Worm (Caenorhabditis elegans) whole organism, late embryonic: ENCODE results near the gene spr-1.

ENCODE experiments used
- F13H6.1 ChIP-seq: sonication (generic microtip); optimal IDR thresholded peaks from 2 replicates; lab custom pipeline; 2016; ENCODE audit warnings: missing genetic modification characterization, missing compliant biosample characterization
- ama-1 ChIP-seq: fragments of 150-350 bp; optimal IDR thresholded peaks from 2 replicates; lab custom pipeline; 2014
- ceh-31 ChIP-seq: sonication (generic microtip); optimal IDR thresholded peaks from 2 replicates; lab custom pipeline; 2016; ENCODE audit warnings: missing genetic modification characterization, missing compliant biosample characterization
- dve-1 ChIP-seq: sonication (generic microtip); optimal IDR thresholded peaks from 2 replicates; lab custom pipeline; 2017; ENCODE audit warnings: antibody characterized with exemption, mild to moderate bottlenecking, missing genetic modification characterization, missing compliant biosample characterization
- elt-4 ChIP-seq: sonication (generic microtip); optimal IDR thresholded peaks from 2 replicates; lab custom pipeline; 2016; ENCODE audit warnings: missing genetic modification characterization, missing compliant biosample characterization
- ets-4 ChIP-seq: sonication (generic microtip); optimal IDR thresholded peaks from 2 replicates; lab custom pipeline; 2016; ENCODE audit warnings: missing genetic modification characterization, missing compliant biosample characterization
- gmeb-2 ChIP-seq: sonication (generic microtip); optimal IDR thresholded peaks from 2 replicates; lab custom pipeline; 2016; ENCODE audit warnings: missing genetic modification characterization, inconsistent platforms, missing compliant biosample characterization
- hlh-15 ChIP-seq: sonication (generic microtip); optimal IDR thresholded peaks from 2 replicates; lab custom pipeline; 2016; ENCODE audit warnings: missing genetic modification characterization, missing compliant biosample characterization
- hlh-30 ChIP-seq: sonication (generic microtip); optimal IDR thresholded peaks from 2 replicates; lab custom pipeline; 2017; ENCODE audit warnings: antibody characterized with exemption, missing genetic modification characterization, missing compliant biosample characterization; ENCODE audit not compliant: insufficient read depth
- pqm-1 ChIP-seq: sonication (generic microtip); optimal IDR thresholded peaks from 2 replicates; lab custom pipeline; 2016; ENCODE audit warnings: missing genetic modification characterization, missing compliant biosample characterization

DNA sequence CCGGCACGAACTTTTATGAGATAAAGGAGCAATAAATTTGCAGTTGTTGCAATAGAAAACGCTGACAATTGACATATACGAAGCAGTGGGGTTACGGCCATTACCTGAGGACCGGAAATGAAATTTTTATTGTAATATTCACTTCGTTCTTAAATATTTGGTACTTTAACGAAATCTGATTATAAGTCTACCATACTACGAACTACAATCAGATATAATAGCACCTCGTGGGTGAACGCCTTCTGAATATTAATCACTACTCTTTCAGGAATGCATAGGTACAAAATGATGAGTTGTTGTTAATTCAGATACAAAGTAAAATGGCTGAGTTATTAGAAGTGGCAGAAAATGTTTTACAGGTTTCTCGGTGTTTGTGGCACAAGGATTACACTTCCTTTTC is 36.8 kb downstream of the spr-1 start, which contains the start of gene str-129:
- TF ChIP-seq elt-4 (tag; lab: Kevin White, UChicago) (no peak), ama-1 (lab: Kevin White, UChicago) (no peak), F13H6.1 (tag; lab: Kevin White, UChicago) (no peak), pqm-1 (tag; lab: Kevin White, UChicago) (no peak), hlh-15 (tag; lab: Kevin White, UChicago) (no peak), ceh-31 (no peak), dve-1 (tag; lab: Kevin White, UChicago) (no peak), hlh-30 (tag; lab: Kevin White, UChicago) (no peak), ets-4 (no peak), gmeb-2 (no peak)
